Worm (Caenorhabditis elegans): ENCODE data around the gene T04F8.8.

Gene T04F8.8

ce11 chrX:11664184-11664583, 16.9 kb downstream of the T04F8.8 start:
- TF ChIP-seq zip-8 (tag; optimal IDR thresholded peaks at IDR 0.05) (no peak), pha-4 (tag; optimal IDR thresholded peaks at IDR 0.05) (peak; percentile 43)

- TF ChIP-seq zip-8 (tag; optimal IDR thresholded peaks at IDR 0.05) (no peak), nhr-76 (tag; optimal IDR thresholded peaks at IDR 0.05) (no peak), ceh-43 (GFP tag; optimal IDR thresholded peaks at IDR 0.05) (no peak), ces-1 (GFP tag; optimal IDR thresholded peaks at IDR 0.05) (no peak), elt-1 (tag; optimal IDR thresholded peaks at IDR 0.05; ENCODE audit: borderline replicate concordance, insufficient read depth) (no peak), lin-32 (GFP tag; optimal IDR thresholded peaks at IDR 0.05) (no peak), mep-1 (tag; optimal IDR thresholded peaks at IDR 0.05) (no peak), elt-3 (tag; optimal IDR thresholded peaks at IDR 0.05) (no peak), mab-5 (tag; optimal IDR thresholded peaks at IDR 0.05) (no peak), mls-2 (tag; optimal IDR thresholded peaks at IDR 0.05) (no peak), lsy-2 (tag; optimal IDR thresholded peaks at IDR 0.05) (no peak), nhr-28 (tag; optimal IDR thresholded peaks at IDR 0.05) (no peak), ceh-39 (tag; optimal IDR thresholded peaks at IDR 0.05) (no peak), hlh-1 (tag; optimal IDR thresholded peaks at IDR 0.05) (no peak), unc-62 (GFP tag; optimal IDR thresholded peaks at IDR 0.05) (no peak), drap-1 (GFP tag; optimal IDR thresholded peaks at IDR 0.05) (no peak), nhr-237 (tag; optimal IDR thresholded peaks at IDR 0.05) (no peak), lin-13 (tag; optimal IDR thresholded peaks at IDR 0.05) (no peak)
Observed at ce11 chrX:11665522-11666017, 18.3 kb downstream of the T04F8.8 start.

DNA sequence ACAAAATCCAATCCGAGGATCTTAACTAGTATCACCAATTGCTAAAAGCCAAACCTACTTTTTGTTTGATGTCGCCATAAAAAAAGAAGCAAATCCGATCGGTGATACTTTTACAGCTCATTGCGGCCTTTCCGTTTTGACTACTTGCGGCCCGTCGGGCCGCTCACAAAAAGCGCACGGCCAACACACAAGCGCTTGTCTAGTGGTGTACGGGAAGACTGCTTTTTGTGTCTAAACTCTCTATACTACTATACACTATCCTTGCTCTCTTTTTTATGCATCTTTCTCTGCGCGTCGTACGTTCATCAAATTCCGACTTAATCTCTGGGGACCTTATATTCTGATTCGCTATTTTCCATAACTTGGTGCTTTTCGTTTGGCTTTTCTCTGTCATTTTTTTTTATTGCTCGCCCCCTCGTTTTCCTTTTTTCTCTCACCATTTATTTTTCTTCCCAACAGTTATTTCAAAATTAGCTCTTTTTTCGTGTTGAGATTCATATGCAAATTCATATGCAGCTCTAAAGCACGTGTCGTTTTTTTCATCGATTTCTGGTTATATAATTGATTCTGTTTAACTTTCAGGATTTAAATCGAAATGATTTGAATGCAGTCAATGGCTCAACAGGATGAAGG, 19.4 kb downstream of the T04F8.8 start, which contains the start of gene noca-2:
noca-2 (plus strand) TSS at position 583 of the 633 bp plus-strand sequence.
- TF ChIP-seq ces-1 (GFP tag; optimal IDR thresholded peaks at IDR 0.05) (peak; percentile 83), lin-13 (tag; optimal IDR thresholded peaks at IDR 0.05) (no peak), ceh-43 (GFP tag; optimal IDR thresholded peaks at IDR 0.05) (no peak), nhr-2 (tag; optimal IDR thresholded peaks at IDR 0.05) (no peak), cnd-1 (tag; optimal IDR thresholded peaks at IDR 0.05) (no peak), tbx-8 (GFP tag; optimal IDR thresholded peaks at IDR 0.05) (no peak), drap-1 (GFP tag; optimal IDR thresholded peaks at IDR 0.05) (no peak), nhr-76 (tag; optimal IDR thresholded peaks at IDR 0.05) (no peak), hlh-1 (tag; optimal IDR thresholded peaks at IDR 0.05) (peak; percentile 23), elt-3 (tag; optimal IDR thresholded peaks at IDR 0.05) (no peak), sem-2 (GFP tag; optimal IDR thresholded peaks at IDR 0.05) (no peak), lsy-2 (tag; optimal IDR thresholded peaks at IDR 0.05) (peak; percentile 25), nhr-28 (tag; optimal IDR thresholded peaks at IDR 0.05) (no peak), pha-4 (tag; optimal IDR thresholded peaks at IDR 0.05) (no peak), unc-39 (tag; optimal IDR thresholded peaks at IDR 0.05) (no peak), mep-1 (tag; optimal IDR thresholded peaks at IDR 0.05) (peak; percentile 12), bed-3 (GFP tag; optimal IDR thresholded peaks at IDR 0.05) (no peak), unc-120 (tag; optimal IDR thresholded peaks at IDR 0.05; ENCODE audit: poor library complexity, severe bottlenecking) (peak; percentile 16), snpc-4 (tag; optimal IDR thresholded peaks at IDR 0.05) (no peak), ham-2 (GFP tag; optimal IDR thresholded peaks at IDR 0.05) (peak; percentile 83), ceh-83 (GFP tag; optimal IDR thresholded peaks at IDR 0.05) (no peak), M03D4.4 (tag; optimal IDR thresholded peaks at IDR 0.05) (no peak), ceh-39 (tag; optimal IDR thresholded peaks at IDR 0.05) (no peak), lin-32 (GFP tag; optimal IDR thresholded peaks at IDR 0.05) (no peak), unc-62 (GFP tag; optimal IDR thresholded peaks at IDR 0.05) (no peak), nhr-237 (tag; optimal IDR thresholded peaks at IDR 0.05) (no peak), ztf-11 (tag; optimal IDR thresholded peaks at IDR 0.05) (no peak), flh-1 (GFP tag; optimal IDR thresholded peaks at IDR 0.05) (no peak), elt-1 (tag; optimal IDR thresholded peaks at IDR 0.05; ENCODE audit: borderline replicate concordance, insufficient read depth) (no peak), nhr-12 (tag; optimal IDR thresholded peaks at IDR 0.05) (no peak)

Data from whole organism, mixed stage, embryonic.